Worm (Caenorhabditis elegans) whole organism, L3 larva: Measurements from ENCODE around the gene F59B1.6.

Experiments
- ceh-82 ChIP-seq: fragments of 150-350 bp; optimal IDR thresholded peaks from 2 replicates; lab custom pipeline; 2014; ENCODE audit warnings: missing biosample characterization, missing genetic modification characterization
- fkh-10 ChIP-seq: sonication (generic microtip); optimal IDR thresholded peaks from 2 replicates; lab custom pipeline; 2017; ENCODE audit warnings: missing biosample characterization, missing genetic modification reagents, missing genetic modification characterization
- nfya-1 ChIP-seq: sonication (generic microtip); optimal IDR thresholded peaks from 2 replicates; lab custom pipeline; 2017; ENCODE audit warnings: missing genetic modification characterization, mild to moderate bottlenecking, missing compliant biosample characterization, antibody characterized with exemption, moderate library complexity; ENCODE audit not compliant: insufficient read depth
- nhr-11 ChIP-seq: fragments of 150-350 bp; optimal IDR thresholded peaks from 2 replicates; lab custom pipeline; 2014; ENCODE audit warnings: missing biosample characterization, missing genetic modification characterization
- nhr-43 ChIP-seq: sonication (generic microtip); optimal IDR thresholded peaks from 2 replicates; lab custom pipeline; 2016; ENCODE audit warnings: mild to moderate bottlenecking, missing genetic modification characterization, missing compliant biosample characterization; ENCODE audit not compliant: poor library complexity, severe bottlenecking
- nhr-76 ChIP-seq: fragments of 150-350 bp; sonication (generic microtip); optimal IDR thresholded peaks from 5 replicates; lab custom pipeline; 2014; ENCODE audit warnings: missing biosample characterization, missing genetic modification characterization
- pha-4 ChIP-seq: fragments of 150-350 bp; optimal IDR thresholded peaks from 2 replicates; lab custom pipeline; 2014; ENCODE audit warnings: missing biosample characterization, missing genetic modification reagents, missing genetic modification characterization
- snpc-4 ChIP-seq: fragments of 150-350 bp; optimal IDR thresholded peaks from 2 replicates; lab custom pipeline; 2014; ENCODE audit warnings: missing biosample characterization, missing genetic modification characterization
- unc-62 ChIP-seq: fragments of 150-350 bp; sonication (generic microtip); optimal IDR thresholded peaks from 4 replicates; lab custom pipeline; 2014; ENCODE audit warnings: missing biosample characterization, missing genetic modification reagents, missing genetic modification characterization

DNA sequence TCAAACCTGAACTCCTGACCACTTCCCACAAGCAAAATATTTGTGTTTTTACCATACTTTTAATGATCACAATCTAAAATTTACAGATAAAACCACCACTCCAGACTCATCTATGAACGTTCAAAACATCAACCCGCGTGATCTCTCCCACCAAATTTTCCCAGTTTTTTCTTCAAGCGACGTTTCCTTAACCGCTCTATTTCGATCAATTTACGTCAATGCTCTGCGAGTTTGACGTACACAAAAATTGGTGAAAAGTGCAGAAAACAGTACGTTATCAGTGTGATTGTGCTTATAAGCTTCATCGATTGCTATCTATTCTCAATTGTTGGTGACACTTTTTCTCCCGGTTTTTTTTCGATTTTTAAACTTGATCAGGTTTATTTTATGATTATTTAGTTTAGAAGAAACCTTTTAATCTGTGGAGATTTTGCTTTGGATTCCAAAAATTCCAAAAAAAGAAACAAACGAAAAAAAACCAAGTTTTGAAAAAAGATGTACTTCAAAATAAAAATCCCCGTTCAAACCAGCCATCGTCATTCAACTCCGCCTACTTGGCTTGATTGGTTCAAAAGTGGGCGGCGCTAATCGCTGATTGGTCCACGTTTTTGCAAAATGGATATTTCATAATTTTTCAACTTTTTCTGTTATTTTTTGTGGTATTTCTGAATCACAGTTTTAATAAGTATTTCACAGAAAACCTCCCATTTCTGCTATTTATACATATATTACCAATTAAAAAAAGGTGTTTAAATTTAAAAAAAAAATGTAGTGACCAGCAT is 949 bp upstream of the F59B1.6 start:
- TF ChIP-seq nfya-1 (tag; lab: Kevin White, UChicago), result peak; percentile 54
- peak; percentile 28 for TF ChIP-seq pha-4
- no peak for TF ChIP-seq ceh-82 (tag; lab: Kevin White, UChicago)
- no peak for TF ChIP-seq fkh-10 (GFP tag; lab: Kevin White, UChicago)
- no peak for TF ChIP-seq unc-62
- no peak for TF ChIP-seq snpc-4 (tag; lab: Kevin White, UChicago)
- TF ChIP-seq nhr-11 (tag; lab: Kevin White, UChicago), result no peak
- no peak for TF ChIP-seq nhr-43 (tag; lab: Kevin White, UChicago)
- TF ChIP-seq nhr-76 (tag; lab: Kevin White, UChicago), result no peak
